Fruit fly (Drosophila melanogaster) ovary, adult (tissue): ENCODE measurements around the gene CG18649.

Source experiments
- CG17801 ChIP-seq: fragments of 200-800 bp; optimal IDR thresholded peaks from 2 replicates; lab custom pipeline; 2019; ENCODE audit warnings: missing biosample characterization, mild to moderate bottlenecking, missing genetic modification characterization, moderate library complexity; ENCODE audit not compliant: partially characterized antibody

Gene CG18649

dm6 chr3L:15011638-15012335 is 42.1 kb downstream of the CG18649 start:
- TF ChIP-seq CG17801 (GFP tag; lab: Kevin White, UChicago) = no peak

dm6 chr3L:15011142-15011541 is 42.8 kb downstream of the CG18649 start:
- no peak for TF ChIP-seq CG17801 (GFP tag; lab: Kevin White, UChicago)

- no peak for TF ChIP-seq CG17801 (GFP tag; lab: Kevin White, UChicago)
These were observed 43.3 kb downstream of the CG18649 start for dm6 chr3L:15010601-15011000.

- no peak for TF ChIP-seq CG17801 (GFP tag; lab: Kevin White, UChicago)
These were observed 44.3 kb downstream of the CG18649 start for dm6 chr3L:15009681-15010080.

- no peak for TF ChIP-seq CG17801 (GFP tag; lab: Kevin White, UChicago)
These were observed 46.5 kb downstream of the CG18649 start for dm6 chr3L:15007271-15007948.

- no peak for TF ChIP-seq CG17801 (GFP tag; lab: Kevin White, UChicago)
These were observed 47.1 kb downstream of the CG18649 start for dm6 chr3L:15006825-15007224.

- no peak for TF ChIP-seq CG17801 (GFP tag; lab: Kevin White, UChicago)
These were observed 48.2 kb downstream of the CG18649 start for dm6 chr3L:15005774-15006173.

- TF ChIP-seq CG17801 (GFP tag; lab: Kevin White, UChicago) = no peak
These were observed 48.9 kb downstream of the CG18649 start for dm6 chr3L:15005085-15005484.
